Worm (Caenorhabditis elegans) whole organism, dauer: ENCODE data around the gene Y77E11A.23.

ENCODE experiments used
- unc-62 ChIP-seq: sonication (generic microtip); optimal IDR thresholded peaks from 2 replicates; lab custom pipeline; 2017; ENCODE audit warnings: missing biosample characterization, missing genetic modification reagents, missing genetic modification characterization

The Y77E11A.23 gene

ce11 chrIV:1430261-1430660, at the start of gene Y77E11A.23:
Y77E11A.23 (minus strand) TSS chrIV:1430367.
- no peak for TF ChIP-seq unc-62 (GFP tag; lab: Kevin White, UChicago)

- no peak for TF ChIP-seq unc-62 (GFP tag; lab: Kevin White, UChicago)
These were observed 48.5 kb upstream of the Y77E11A.23 start for ce11 chrIV:1478649-1479048.

ce11 chrIV:1475009-1475408, 44.8 kb upstream of the Y77E11A.23 start, which contains the start of gene Y77E11A.12:
Y77E11A.12 (minus strand) TSS chrIV:1475109.
- no peak for TF ChIP-seq unc-62 (GFP tag; lab: Kevin White, UChicago)

ce11 chrIV:1472145-1472544, 42.0 kb upstream of the Y77E11A.23 start:
- TF ChIP-seq unc-62 (GFP tag; lab: Kevin White, UChicago): no peak

ce11 chrIV:1470364-1470763, 40.2 kb upstream of the Y77E11A.23 start:
- TF ChIP-seq unc-62 (GFP tag; lab: Kevin White, UChicago): no peak

- TF ChIP-seq unc-62 (GFP tag; lab: Kevin White, UChicago): no peak
These were observed 38.9 kb upstream of the Y77E11A.23 start for ce11 chrIV:1469093-1469492.

- no peak for TF ChIP-seq unc-62 (GFP tag; lab: Kevin White, UChicago)
These were observed 35.3 kb upstream of the Y77E11A.23 start for ce11 chrIV:1465462-1465861.

ce11 chrIV:1461463-1461862, 31.3 kb upstream of the Y77E11A.23 start:
- TF ChIP-seq unc-62 (GFP tag; lab: Kevin White, UChicago): no peak

- no peak for TF ChIP-seq unc-62 (GFP tag; lab: Kevin White, UChicago)
These were observed 30.5 kb upstream of the Y77E11A.23 start, which contains the start of gene col-106 for ce11 chrIV:1460686-1461085. col-106 (minus strand) TSS chrIV:1460786.

ce11 chrIV:1459826-1460489, 29.8 kb upstream of the Y77E11A.23 start:
- TF ChIP-seq unc-62 (GFP tag; lab: Kevin White, UChicago): no peak

ce11 chrIV:1459419-1459818, 29.3 kb upstream of the Y77E11A.23 start:
- TF ChIP-seq unc-62 (GFP tag; lab: Kevin White, UChicago): no peak

ce11 chrIV:1458192-1458591, 28.0 kb upstream of the Y77E11A.23 start:
- no peak for TF ChIP-seq unc-62 (GFP tag; lab: Kevin White, UChicago)

- TF ChIP-seq unc-62 (GFP tag; lab: Kevin White, UChicago): no peak
These were observed 26.6 kb upstream of the Y77E11A.23 start, which contains the start of gene nadk-1 for ce11 chrIV:1456775-1457174. nadk-1 (plus strand) TSS chrIV:1457075.

ce11 chrIV:1455006-1455405, 24.8 kb upstream of the Y77E11A.23 start:
- no peak for TF ChIP-seq unc-62 (GFP tag; lab: Kevin White, UChicago)

- TF ChIP-seq unc-62 (GFP tag; lab: Kevin White, UChicago): no peak
These were observed 24.0 kb upstream of the Y77E11A.23 start for ce11 chrIV:1454194-1454593.

ce11 chrIV:1453451-1453850, 23.3 kb upstream of the Y77E11A.23 start:
- TF ChIP-seq unc-62 (GFP tag; lab: Kevin White, UChicago): no peak

ce11 chrIV:1452480-1452879, 22.3 kb upstream of the Y77E11A.23 start:
- no peak for TF ChIP-seq unc-62 (GFP tag; lab: Kevin White, UChicago)
